Worm (Caenorhabditis elegans) whole organism, late embryonic: ENCODE measurements around the gene zipt-2.2.
A peak's percentile ranks its signal among the peaks of the same experiment; 100 is the strongest.

Experiments
- C08G9.2 ChIP-seq: sonication (generic microtip); optimal IDR thresholded peaks from 2 replicates; lab custom pipeline; 2016; ENCODE audit warnings: mild to moderate bottlenecking, missing genetic modification characterization, moderate library complexity, missing compliant biosample characterization
- K09A11.1 ChIP-seq: sonication (generic microtip); optimal IDR thresholded peaks from 2 replicates; lab custom pipeline; 2017; ENCODE audit warnings: antibody characterized with exemption, mild to moderate bottlenecking, missing genetic modification characterization, missing compliant biosample characterization; ENCODE audit not compliant: insufficient read depth
- Y22D7AL.16 ChIP-seq: sonication (generic microtip); optimal IDR thresholded peaks from 2 replicates; lab custom pipeline; 2016; ENCODE audit warnings: missing genetic modification characterization, missing compliant biosample characterization
- ama-1 ChIP-seq: fragments of 150-350 bp; optimal IDR thresholded peaks from 2 replicates; lab custom pipeline; 2014
- ceh-18 ChIP-seq: sonication (generic microtip); optimal IDR thresholded peaks from 2 replicates; lab custom pipeline; 2016; ENCODE audit warnings: missing genetic modification characterization, missing compliant biosample characterization
- ceh-19 ChIP-seq: fragments of 200-800 bp; sonication (Bioruptor generic); optimal IDR thresholded peaks from 2 replicates; lab custom pipeline; 2018; ENCODE audit warnings: mild to moderate bottlenecking, missing genetic modification characterization, missing compliant biosample characterization
- ceh-2 ChIP-seq: sonication (generic microtip); optimal IDR thresholded peaks from 2 replicates; lab custom pipeline; 2016; ENCODE audit warnings: missing genotype, missing genetic modification characterization, missing compliant biosample characterization
- ceh-30 ChIP-seq: fragments of 150-350 bp; optimal IDR thresholded peaks from 2 replicates; lab custom pipeline; 2014; ENCODE audit warnings: missing biosample characterization, missing genetic modification characterization
- ceh-31 ChIP-seq: sonication (generic microtip); optimal IDR thresholded peaks from 2 replicates; lab custom pipeline; 2016; ENCODE audit warnings: missing genetic modification characterization, missing compliant biosample characterization
- ceh-34 ChIP-seq: sonication (generic microtip); optimal IDR thresholded peaks from 2 replicates; lab custom pipeline; 2016; ENCODE audit warnings: mild to moderate bottlenecking, missing genetic modification characterization, missing compliant biosample characterization
- ceh-6 ChIP-seq: fragments of 200-800 bp; sonication (Bioruptor generic); optimal IDR thresholded peaks from 2 replicates; lab custom pipeline; 2018; ENCODE audit warnings: mild to moderate bottlenecking, missing genetic modification characterization, missing compliant biosample characterization
- ceh-9 ChIP-seq: sonication (generic microtip); optimal IDR thresholded peaks from 2 replicates; lab custom pipeline; 2016; ENCODE audit warnings: mild to moderate bottlenecking, missing genetic modification characterization, inconsistent platforms, missing compliant biosample characterization
- che-1 ChIP-seq: sonication (generic microtip); optimal IDR thresholded peaks from 2 replicates; lab custom pipeline; 2016; ENCODE audit warnings: mild to moderate bottlenecking, missing genetic modification characterization, missing compliant biosample characterization
- dve-1 ChIP-seq: sonication (generic microtip); optimal IDR thresholded peaks from 2 replicates; lab custom pipeline; 2017; ENCODE audit warnings: antibody characterized with exemption, mild to moderate bottlenecking, missing genetic modification characterization, missing compliant biosample characterization
- elt-4 ChIP-seq: sonication (generic microtip); optimal IDR thresholded peaks from 2 replicates; lab custom pipeline; 2016; ENCODE audit warnings: missing genetic modification characterization, missing compliant biosample characterization
- fax-1 ChIP-seq: sonication (generic microtip); optimal IDR thresholded peaks from 2 replicates; lab custom pipeline; 2016; ENCODE audit warnings: missing genotype, missing genetic modification characterization, missing compliant biosample characterization
- fkh-10 ChIP-seq: fragments of 150-350 bp; optimal IDR thresholded peaks from 2 replicates; lab custom pipeline; 2014; ENCODE audit warnings: missing biosample characterization, missing genetic modification reagents, missing genetic modification characterization
- fkh-6 ChIP-seq: sonication (generic microtip); optimal IDR thresholded peaks from 2 replicates; lab custom pipeline; 2016; ENCODE audit warnings: missing genetic modification characterization, missing compliant biosample characterization
- gmeb-2 ChIP-seq: sonication (generic microtip); optimal IDR thresholded peaks from 2 replicates; lab custom pipeline; 2016; ENCODE audit warnings: missing genetic modification characterization, inconsistent platforms, missing compliant biosample characterization
- hlh-13 ChIP-seq: fragments of 200-800 bp; sonication (Bioruptor generic); optimal IDR thresholded peaks from 2 replicates; lab custom pipeline; 2018; ENCODE audit warnings: mild to moderate bottlenecking, missing genetic modification characterization, missing compliant biosample characterization
- hlh-15 ChIP-seq: sonication (generic microtip); optimal IDR thresholded peaks from 2 replicates; lab custom pipeline; 2016; ENCODE audit warnings: missing genetic modification characterization, missing compliant biosample characterization
- hlh-6 ChIP-seq: sonication (generic microtip); optimal IDR thresholded peaks from 2 replicates; lab custom pipeline; 2016; ENCODE audit warnings: missing genotype, missing genetic modification characterization, missing compliant biosample characterization
- lim-6 ChIP-seq: sonication (generic microtip); optimal IDR thresholded peaks from 2 replicates; lab custom pipeline; 2016; ENCODE audit warnings: missing genetic modification characterization, missing compliant biosample characterization
- lin-11 ChIP-seq: fragments of 200-800 bp; sonication (Bioruptor generic); optimal IDR thresholded peaks from 2 replicates; lab custom pipeline; 2018; ENCODE audit warnings: mild to moderate bottlenecking, missing genetic modification characterization, missing compliant biosample characterization
- pat-9 ChIP-seq: fragments of 200-800 bp; sonication (Bioruptor generic); optimal IDR thresholded peaks from 2 replicates; lab custom pipeline; 2018; ENCODE audit warnings: mild to moderate bottlenecking, missing genetic modification characterization, moderate library complexity, missing compliant biosample characterization
- pha-2 ChIP-seq: sonication (generic microtip); optimal IDR thresholded peaks from 2 replicates; lab custom pipeline; 2017; ENCODE audit warnings: mild to moderate bottlenecking, missing genetic modification characterization, missing compliant biosample characterization
- sdc-2 ChIP-seq: sonication (generic microtip); optimal IDR thresholded peaks from 2 replicates; lab custom pipeline; 2016; ENCODE audit warnings: missing genotype, missing genetic modification characterization, missing compliant biosample characterization
- sox-2 ChIP-seq: fragments of 200-800 bp; sonication (Bioruptor generic); IDR thresholded peaks from 2 replicates; pipeline ENCODE4 v1.3.6; 2022; ENCODE audit warnings: missing genetic modification reagents, missing genetic modification characterization, missing compliant biosample characterization
- sox-4 ChIP-seq: sonication (generic microtip); optimal IDR thresholded peaks from 2 replicates; lab custom pipeline; 2017; ENCODE audit warnings: mild to moderate bottlenecking, missing genetic modification characterization, inconsistent platforms, missing compliant biosample characterization
- tbx-2 ChIP-seq: sonication (generic microtip); optimal IDR thresholded peaks from 2 replicates; lab custom pipeline; 2016; ENCODE audit warnings: missing genetic modification characterization, missing compliant biosample characterization

Gene zipt-2.2

ce11 chrIV:4269308-4269707 lies 34.1 kb upstream of the zipt-2.2 start, which contains the start of gene F36A4.3:
TSS of gene F36A4.3 (plus strand) at chrIV:4269608.
- TF ChIP-seq ceh-31 (tag; lab: Kevin White, UChicago) (no peak), ama-1 (lab: Kevin White, UChicago) (no peak), elt-4 (tag; lab: Kevin White, UChicago) (no peak), fkh-10 (GFP tag; lab: Kevin White, UChicago) (no peak), sox-4 (tag; lab: Kevin White, UChicago) (no peak)

DNA sequence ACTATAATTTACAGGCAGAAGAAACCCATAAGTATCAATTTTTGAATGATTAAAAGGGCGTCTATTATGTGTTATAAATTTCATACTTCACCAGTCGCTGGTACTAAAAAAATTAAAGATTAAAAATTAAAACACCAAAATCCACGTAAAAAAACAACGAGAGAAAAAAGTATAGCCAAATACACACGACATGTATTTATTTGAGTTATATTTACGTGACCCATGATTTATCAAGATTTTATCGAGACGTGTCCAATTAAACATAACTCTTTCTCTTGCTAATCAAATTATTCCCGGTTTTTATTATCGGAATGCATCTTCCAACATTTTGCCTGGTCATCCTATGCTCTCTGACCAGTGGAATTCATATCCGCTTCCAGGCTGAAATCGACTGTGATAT lies 32.2 kb upstream of the zipt-2.2 start, which contains the start of gene F36A4.4:
Gene F36A4.4 (plus strand): TSS at position 301 of the 400 bp plus-strand sequence.
- TF ChIP-seq ceh-6 (GFP tag; lab: Kevin White, UChicago) (no peak), ceh-18 (tag; lab: Kevin White, UChicago) (no peak), sox-2 (GFP tag; lab: Robert Waterston, UW) (no peak), ceh-30 (tag; lab: Kevin White, UChicago) (no peak), ceh-34 (no peak)

DNA sequence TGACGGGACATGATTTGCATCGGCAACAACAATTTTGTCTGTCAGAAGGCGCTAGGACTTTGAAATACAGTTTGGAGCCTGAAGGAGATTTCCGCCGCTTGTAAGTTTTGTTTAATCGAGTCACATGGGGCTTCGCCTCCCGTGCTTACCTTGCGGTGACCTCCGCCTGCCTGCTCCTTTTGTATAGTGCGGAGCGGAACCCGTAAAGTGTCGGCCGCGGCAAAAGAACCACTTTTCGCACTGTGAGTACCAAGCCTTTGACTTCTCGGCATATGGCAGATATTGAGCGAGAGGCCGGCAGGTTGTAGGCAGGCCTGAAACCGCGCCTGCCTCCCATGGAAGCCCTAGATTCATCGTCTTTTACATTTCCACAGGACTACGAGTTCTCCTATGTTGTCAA lies 30.8 kb upstream of the zipt-2.2 start:
- TF ChIP-seq lin-11 (tag; lab: Kevin White, UChicago) (no peak), che-1 (tag; lab: Kevin White, UChicago) (no peak), tbx-2 (tag; lab: Kevin White, UChicago) (no peak), pat-9 (tag; lab: Kevin White, UChicago) (no peak), lim-6 (no peak), ceh-31 (tag; lab: Kevin White, UChicago) (no peak), ceh-30 (tag; lab: Kevin White, UChicago) (no peak), ceh-2 (tag; lab: Kevin White, UChicago) (no peak), dve-1 (tag; lab: Kevin White, UChicago) (no peak), sdc-2 (tag; lab: Kevin White, UChicago) (no peak), pha-2 (tag; lab: Kevin White, UChicago) (no peak), fkh-6 (tag; lab: Kevin White, UChicago) (no peak), hlh-13 (GFP tag; lab: Kevin White, UChicago) (no peak), ceh-19 (GFP tag; lab: Kevin White, UChicago) (no peak)

DNA sequence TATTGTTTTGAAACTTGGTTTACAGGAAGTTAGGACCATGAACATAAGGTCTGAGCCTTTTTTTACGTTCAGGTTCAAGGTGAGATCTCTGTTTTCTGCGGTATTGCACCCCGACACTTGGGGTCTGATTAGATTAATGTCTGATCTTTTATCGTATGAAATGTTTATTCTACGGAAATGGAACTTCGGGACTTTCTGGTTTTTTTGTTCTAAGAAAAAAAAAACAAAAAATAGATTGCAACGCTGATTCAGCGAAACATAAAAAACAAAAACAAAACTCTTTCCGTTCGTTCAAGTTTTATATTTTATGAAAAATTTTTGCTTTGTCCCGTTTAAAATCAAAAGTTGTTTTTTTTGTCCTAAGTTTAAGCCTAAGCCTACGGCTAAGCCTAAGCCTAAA lies 30.1 kb upstream of the zipt-2.2 start, which contains the start of gene F36A4.5:
Gene F36A4.5 (plus strand): TSS at position 301 of the 400 bp plus-strand sequence.
- no peak for TF ChIP-seq hlh-15
- no peak for TF ChIP-seq Y22D7AL.16
- no peak for TF ChIP-seq lim-6
- no peak for TF ChIP-seq ceh-6 (GFP tag; lab: Kevin White, UChicago)
- TF ChIP-seq ceh-9, result no peak

DNA sequence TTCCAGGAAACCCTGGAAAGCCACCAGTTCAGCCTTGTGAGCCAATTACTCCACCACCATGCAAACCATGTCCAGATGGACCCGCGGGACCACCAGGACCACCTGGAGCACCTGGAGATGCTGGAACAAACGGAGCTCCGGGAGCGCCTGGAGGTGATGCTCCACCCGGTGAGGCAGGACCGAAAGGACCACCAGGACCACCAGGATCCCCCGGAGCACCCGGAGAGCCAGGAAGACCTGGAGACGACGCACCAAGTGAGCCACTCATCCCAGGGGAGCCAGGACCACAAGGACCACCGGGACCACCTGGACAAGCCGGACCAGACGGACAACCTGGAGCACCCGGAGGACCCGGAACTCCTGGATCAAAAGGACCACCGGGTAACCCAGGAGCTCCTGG lies 29.5 kb upstream of the zipt-2.2 start:
- TF ChIP-seq elt-4 (tag; lab: Kevin White, UChicago) (peak; percentile 15), hlh-6 (tag; lab: Kevin White, UChicago) (peak; percentile 63), tbx-2 (tag; lab: Kevin White, UChicago) (peak; percentile 6), C08G9.2 (peak; percentile 54), pha-2 (tag; lab: Kevin White, UChicago) (no peak), hlh-15 (no peak)

DNA sequence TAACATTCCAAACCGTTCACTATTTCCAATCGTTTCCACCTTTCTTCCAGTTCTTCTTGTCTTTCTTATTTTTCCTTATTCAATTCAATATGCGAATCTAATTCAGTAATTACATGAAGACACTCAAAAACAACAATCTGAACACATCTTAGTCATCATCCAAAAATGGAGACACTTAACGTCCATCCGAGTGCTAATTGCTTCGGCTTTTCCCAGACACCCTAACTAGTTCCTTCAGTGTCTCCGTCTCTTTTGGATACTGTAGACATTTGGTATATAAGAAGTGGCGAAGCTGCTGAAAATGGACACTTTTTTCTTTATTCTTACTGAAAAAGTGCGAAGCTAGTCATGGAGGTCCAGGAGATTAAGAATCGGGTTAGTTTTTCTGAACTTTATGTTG lies 27.8 kb upstream of the zipt-2.2 start, which contains the start of gene col-33:
Gene col-33 (plus strand): TSS at position 301 of the 400 bp plus-strand sequence.
- TF ChIP-seq fkh-10 (GFP tag; lab: Kevin White, UChicago) (no peak), ceh-2 (tag; lab: Kevin White, UChicago) (no peak), K09A11.1 (tag; lab: Kevin White, UChicago) (no peak), fax-1 (no peak)

ce11 chrIV:4259433-4259832 lies 24.3 kb upstream of the zipt-2.2 start:
- TF ChIP-seq ceh-31 (tag; lab: Kevin White, UChicago), result no peak
- no peak for TF ChIP-seq gmeb-2 (tag; lab: Kevin White, UChicago)
- no peak for TF ChIP-seq fkh-10 (GFP tag; lab: Kevin White, UChicago)
